Worm (Caenorhabditis elegans) whole organism, young adult: ENCODE data around the gene F11D11.21.

ENCODE experiments used
- F55B11.4 ChIP-seq: sonication (generic microtip); optimal IDR thresholded peaks from 2 replicates; lab custom pipeline; 2016; ENCODE audit warnings: missing compliant biosample characterization, missing genetic modification characterization, borderline replicate concordance; ENCODE audit not compliant: insufficient read depth
- ama-1 ChIP-seq, 3 experiments: fragments of 150-350 bp in 1 of 3; sonication (generic microtip) in 2 of 3; optimal IDR thresholded peaks; 2 replicates each; lab custom pipeline; 2014 to 2018; ENCODE audit warnings: missing biosample characterization in 2 of 3, missing genetic modification characterization in 2 of 3, missing genetic modification reagents in 2 of 3
- attf-6 ChIP-seq: fragments of 200-800 bp; sonication (Bioruptor generic); IDR thresholded peaks from 2 replicates; pipeline ENCODE4 v1.3.6; 2022; ENCODE audit warnings: missing genetic modification reagents, missing genetic modification characterization, missing compliant biosample characterization
- bed-2 ChIP-seq: fragments of 200-800 bp; sonication (Bioruptor generic); IDR thresholded peaks from 2 replicates; pipeline ENCODE4 v1.3.6; 2022; ENCODE audit warnings: missing genetic modification reagents, missing genetic modification characterization, missing compliant biosample characterization
- cebp-1 ChIP-seq, 2 experiments: fragments of 200-800 bp in 1 of 2; sonication (Bioruptor generic) in 1 of 2; sonication (generic microtip) in 1 of 2; IDR thresholded peaks in 1 of 2; optimal IDR thresholded peaks in 1 of 2; 2 replicates each; pipeline versions ENCODE4 v1.3.6 to Lab custom; 2017 to 2022; ENCODE audit warnings: missing compliant biosample characterization in 2 of 2, missing genetic modification characterization in 2 of 2, mild to moderate bottlenecking in 1 of 2, missing genetic modification reagents in 1 of 2, moderate library complexity in 1 of 2
- lin-35 ChIP-seq, 3 experiments: fragments of 150-350 bp in 2 of 3; sonication (generic microtip) in 1 of 3; optimal IDR thresholded peaks; 2 replicates each; lab custom pipeline; 2014 to 2018; ENCODE audit warnings: missing biosample characterization in 3 of 3, missing genetic modification characterization in 3 of 3, missing genetic modification reagents in 3 of 3
- lsy-27 ChIP-seq: sonication (generic microtip); optimal IDR thresholded peaks from 2 replicates; lab custom pipeline; 2017; ENCODE audit warnings: missing genetic modification characterization, mild to moderate bottlenecking, missing compliant biosample characterization, antibody characterized with exemption, missing genotype, borderline replicate concordance; ENCODE audit not compliant: insufficient read depth
- nhr-179 ChIP-seq: sonication (generic microtip); optimal IDR thresholded peaks from 2 replicates; lab custom pipeline; 2016; ENCODE audit warnings: mild to moderate bottlenecking, missing genetic modification characterization, missing compliant biosample characterization
- pha-4 ChIP-seq: fragments of 150-350 bp; sonication (generic microtip); optimal IDR thresholded peaks from 2 replicates; lab custom pipeline; 2014; ENCODE audit warnings: missing biosample characterization, missing genetic modification reagents, missing genetic modification characterization
- unc-130 ChIP-seq: sonication (generic microtip); optimal IDR thresholded peaks from 2 replicates; lab custom pipeline; 2016; ENCODE audit warnings: missing genetic modification reagents, missing genetic modification characterization, missing compliant biosample characterization
- unc-62 ChIP-seq: fragments of 150-350 bp; optimal IDR thresholded peaks from 2 replicates; lab custom pipeline; 2014; ENCODE audit warnings: missing biosample characterization, missing genetic modification reagents, missing genetic modification characterization

DNA sequence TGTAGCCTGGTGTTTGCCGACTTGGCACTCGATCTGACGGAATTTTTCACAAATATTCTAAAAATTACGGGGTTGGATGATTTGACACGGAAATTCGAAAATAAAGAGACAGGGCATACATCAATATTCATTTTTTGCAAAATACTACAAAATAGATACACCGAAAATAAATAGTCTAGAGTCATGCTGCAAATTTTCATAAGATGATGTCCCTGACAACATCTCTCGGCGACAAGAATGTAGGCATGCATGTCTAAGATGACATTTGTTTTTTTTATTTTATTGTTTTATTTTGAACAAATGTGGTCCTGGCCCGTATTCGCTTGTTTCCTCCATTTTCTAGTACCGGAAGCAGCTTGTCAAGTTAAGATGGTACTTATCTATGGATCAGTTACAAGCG, 21.0 kb upstream of the F11D11.21 start, which contains the start of gene clec-256:
- TF ChIP-seq unc-62 (GFP tag; lab: Kevin White, UChicago) (no peak), nhr-179 (tag; lab: Kevin White, UChicago) (no peak), unc-130 (GFP tag; lab: Kevin White, UChicago) (no peak), lsy-27 (no peak), attf-6 (GFP tag; lab: Robert Waterston, UW) (no peak), pha-4 (tag; lab: Kevin White, UChicago) (no peak), cebp-1 (GFP tag; IDR thresholded peaks at IDR 0.05; lab: Robert Waterston, UW) (no peak), cebp-1 (tag; optimal IDR thresholded peaks at IDR 0.05; lab: Kevin White, UChicago) (no peak), F55B11.4 (tag; lab: Kevin White, UChicago) (no peak), bed-2 (GFP tag; lab: Robert Waterston, UW) (no peak), lin-35 (GFP tag; optimal IDR thresholded peaks at IDR 0.05; lab: Kevin White, UChicago) (no peak), ama-1 (optimal IDR thresholded peaks at IDR 0.05; lab: Kevin White, UChicago) (no peak), ama-1 (GFP tag; optimal IDR thresholded peaks at IDR 0.05; lab: Kevin White, UChicago) (no peak)
